Worm (Caenorhabditis elegans) whole organism, L3 larva: ENCODE results near the gene Y62H9A.12.

Experiments used
- ama-1 ChIP-seq: fragments of 150-350 bp; optimal IDR thresholded peaks from 2 replicates; lab custom pipeline; 2018
- ceh-9 ChIP-seq: sonication (generic microtip); optimal IDR thresholded peaks from 2 replicates; lab custom pipeline; 2018; ENCODE audit warnings: missing biosample characterization, missing genetic modification characterization
- egl-5 ChIP-seq: fragments of 150-350 bp; optimal IDR thresholded peaks from 2 replicates; lab custom pipeline; 2017; ENCODE audit warnings: missing biosample characterization, missing genetic modification reagents, missing genetic modification characterization, inconsistent platforms
- elt-1 ChIP-seq: fragments of 150-350 bp; optimal IDR thresholded peaks from 2 replicates; lab custom pipeline; 2014; ENCODE audit warnings: missing biosample characterization, missing genetic modification characterization
- elt-2 ChIP-seq: sonication (generic microtip); optimal IDR thresholded peaks from 2 replicates; lab custom pipeline; 2016; ENCODE audit warnings: missing genetic modification reagents, mild to moderate bottlenecking, missing genetic modification characterization, missing compliant biosample characterization
- elt-3 ChIP-seq, 3 experiments: fragments of 150-350 bp in 1 of 3; sonication (generic microtip) in 2 of 3; optimal IDR thresholded peaks; 2 replicates in 2 of 3; 4 replicates in 1 of 3; lab custom pipeline; 2014 to 2017; ENCODE audit warnings: missing biosample characterization in 3 of 3, missing genetic modification characterization in 3 of 3
- fkh-2 ChIP-seq: fragments of 150-350 bp; optimal IDR thresholded peaks from 2 replicates; lab custom pipeline; 2014; ENCODE audit warnings: missing biosample characterization, missing genetic modification reagents, missing genetic modification characterization
- fos-1 ChIP-seq: fragments of 150-350 bp; optimal IDR thresholded peaks from 2 replicates; lab custom pipeline; 2014; ENCODE audit warnings: missing biosample characterization, missing genetic modification characterization
- hmg-11 ChIP-seq: sonication (generic microtip); optimal IDR thresholded peaks from 2 replicates; lab custom pipeline; 2016; ENCODE audit warnings: missing genetic modification characterization, missing compliant biosample characterization
- jun-1 ChIP-seq: fragments of 150-350 bp; optimal IDR thresholded peaks from 2 replicates; lab custom pipeline; 2014; ENCODE audit warnings: missing biosample characterization, missing genetic modification reagents, missing genetic modification characterization
- lin-15B ChIP-seq: fragments of 150-350 bp; optimal IDR thresholded peaks from 2 replicates; lab custom pipeline; 2014; ENCODE audit warnings: missing biosample characterization, missing genetic modification characterization
- lin-39 ChIP-seq: fragments of 150-350 bp; optimal IDR thresholded peaks from 2 replicates; lab custom pipeline; 2018; ENCODE audit warnings: missing biosample characterization, missing genetic modification reagents, missing genetic modification characterization
- lsy-12 ChIP-seq: sonication (generic microtip); optimal IDR thresholded peaks from 2 replicates; lab custom pipeline; 2016; ENCODE audit warnings: mild to moderate bottlenecking, missing genetic modification characterization, missing compliant biosample characterization
- mml-1 ChIP-seq: fragments of 150-350 bp; sonication (generic microtip); optimal IDR thresholded peaks from 3 replicates; lab custom pipeline; 2014; ENCODE audit warnings: missing biosample characterization, missing genetic modification characterization
- nfya-1 ChIP-seq: sonication (generic microtip); optimal IDR thresholded peaks from 2 replicates; lab custom pipeline; 2017; ENCODE audit warnings: missing genetic modification characterization, mild to moderate bottlenecking, missing compliant biosample characterization, antibody characterized with exemption, moderate library complexity; ENCODE audit not compliant: insufficient read depth
- nhr-11 ChIP-seq: fragments of 150-350 bp; optimal IDR thresholded peaks from 2 replicates; lab custom pipeline; 2014; ENCODE audit warnings: missing biosample characterization, missing genetic modification characterization
- nhr-12 ChIP-seq: fragments of 150-350 bp; optimal IDR thresholded peaks from 2 replicates; lab custom pipeline; 2014; ENCODE audit warnings: missing biosample characterization, missing genetic modification characterization
- nhr-23 ChIP-seq: fragments of 150-350 bp; optimal IDR thresholded peaks from 2 replicates; lab custom pipeline; 2014; ENCODE audit warnings: missing biosample characterization, missing genetic modification reagents, missing genetic modification characterization
- nhr-237 ChIP-seq: fragments of 150-350 bp; optimal IDR thresholded peaks from 2 replicates; lab custom pipeline; 2014; ENCODE audit warnings: missing biosample characterization, missing genetic modification characterization
- nhr-28 ChIP-seq: fragments of 150-350 bp; optimal IDR thresholded peaks from 2 replicates; lab custom pipeline; 2014; ENCODE audit warnings: missing biosample characterization, missing genetic modification characterization
- nhr-43 ChIP-seq: sonication (generic microtip); optimal IDR thresholded peaks from 2 replicates; lab custom pipeline; 2016; ENCODE audit warnings: mild to moderate bottlenecking, missing genetic modification characterization, missing compliant biosample characterization; ENCODE audit not compliant: poor library complexity, severe bottlenecking
- nhr-67 ChIP-seq: fragments of 150-350 bp; optimal IDR thresholded peaks from 2 replicates; lab custom pipeline; 2014; ENCODE audit warnings: missing biosample characterization, missing genetic modification characterization
- nhr-76 ChIP-seq: fragments of 150-350 bp; sonication (generic microtip); optimal IDR thresholded peaks from 5 replicates; lab custom pipeline; 2014; ENCODE audit warnings: missing biosample characterization, missing genetic modification characterization
- nhr-77 ChIP-seq: fragments of 150-350 bp; optimal IDR thresholded peaks from 2 replicates; lab custom pipeline; 2014; ENCODE audit warnings: missing biosample characterization, missing genetic modification characterization
- pha-4 ChIP-seq: fragments of 150-350 bp; optimal IDR thresholded peaks from 2 replicates; lab custom pipeline; 2014; ENCODE audit warnings: missing biosample characterization, missing genetic modification reagents, missing genetic modification characterization
- pqm-1 ChIP-seq: fragments of 150-350 bp; optimal IDR thresholded peaks from 2 replicates; lab custom pipeline; 2017; ENCODE audit warnings: missing biosample characterization, missing genetic modification characterization, inconsistent platforms
- sea-2 ChIP-seq: fragments of 150-350 bp; sonication (generic microtip); optimal IDR thresholded peaks from 4 replicates; lab custom pipeline; 2014; ENCODE audit warnings: missing biosample characterization, missing genetic modification reagents, missing genetic modification characterization
- skn-1 ChIP-seq: fragments of 150-350 bp; optimal IDR thresholded peaks from 2 replicates; lab custom pipeline; 2014; ENCODE audit warnings: missing biosample characterization, missing genetic modification characterization
- snpc-4 ChIP-seq: fragments of 150-350 bp; optimal IDR thresholded peaks from 2 replicates; lab custom pipeline; 2014; ENCODE audit warnings: missing biosample characterization, missing genetic modification characterization
- unc-39 ChIP-seq: sonication (generic microtip); optimal IDR thresholded peaks from 4 replicates; lab custom pipeline; 2017; ENCODE audit warnings: missing biosample characterization, missing genetic modification characterization
- unc-62 ChIP-seq: fragments of 150-350 bp; sonication (generic microtip); optimal IDR thresholded peaks from 4 replicates; lab custom pipeline; 2014; ENCODE audit warnings: missing biosample characterization, missing genetic modification reagents, missing genetic modification characterization
- zag-1 ChIP-seq: fragments of 150-350 bp; optimal IDR thresholded peaks from 2 replicates; lab custom pipeline; 2014; ENCODE audit warnings: missing biosample characterization, missing genetic modification characterization
- ztf-11 ChIP-seq: fragments of 150-350 bp; optimal IDR thresholded peaks from 2 replicates; lab custom pipeline; 2014; ENCODE audit warnings: missing biosample characterization, missing genetic modification characterization
- ztf-4 ChIP-seq: fragments of 150-350 bp; optimal IDR thresholded peaks from 2 replicates; lab custom pipeline; 2014; ENCODE audit warnings: missing biosample characterization, missing genetic modification characterization

Y62H9A.12 gene

DNA sequence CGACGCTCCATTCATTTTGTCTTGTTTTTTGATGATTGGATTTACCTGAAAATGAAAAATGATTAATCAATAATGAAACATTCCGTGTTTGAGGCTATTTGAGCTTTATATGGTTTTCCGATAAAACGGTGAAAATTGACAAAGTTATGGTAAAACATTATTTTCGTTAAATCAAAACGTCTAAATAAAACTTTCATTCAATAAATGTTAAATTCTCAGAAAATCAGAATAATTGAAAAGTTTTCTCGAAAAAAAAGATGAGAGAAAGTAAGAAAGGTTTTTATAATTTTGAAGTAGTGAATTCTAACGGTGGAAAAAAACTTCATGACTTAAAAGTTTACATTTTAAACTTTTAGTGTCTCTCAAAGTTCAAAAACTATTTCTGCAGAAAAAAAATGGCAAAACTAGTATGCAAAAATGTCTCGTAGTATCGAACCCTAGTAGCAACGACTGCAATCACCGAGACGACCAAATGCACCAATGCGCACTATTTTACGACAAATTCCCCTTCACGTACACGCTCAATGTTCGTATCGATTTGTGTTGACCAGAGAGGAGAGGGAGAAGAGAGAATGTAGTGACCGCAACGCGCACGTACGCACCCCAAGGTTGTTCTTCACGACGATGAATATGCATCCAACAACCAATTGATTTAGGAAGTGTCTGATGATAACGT, 33.0 kb downstream of the Y62H9A.12 start, which contains the start of gene nfya-1 (continued):
- TF ChIP-seq nhr-12: no peak
- TF ChIP-seq unc-39 (tag; lab: Kevin White, UChicago): no peak
- TF ChIP-seq nfya-1 (tag; lab: Kevin White, UChicago): no peak
- TF ChIP-seq ama-1 (lab: Kevin White, UChicago): no peak
- TF ChIP-seq elt-3 (tag; optimal IDR thresholded peaks at IDR 0.05; lab: Kevin White, UChicago): no peak
- no peak for TF ChIP-seq unc-62 (GFP tag; lab: Kevin White, UChicago)
- TF ChIP-seq zag-1: no peak
- TF ChIP-seq hmg-11 (tag; lab: Kevin White, UChicago): peak; percentile 81

DNA sequence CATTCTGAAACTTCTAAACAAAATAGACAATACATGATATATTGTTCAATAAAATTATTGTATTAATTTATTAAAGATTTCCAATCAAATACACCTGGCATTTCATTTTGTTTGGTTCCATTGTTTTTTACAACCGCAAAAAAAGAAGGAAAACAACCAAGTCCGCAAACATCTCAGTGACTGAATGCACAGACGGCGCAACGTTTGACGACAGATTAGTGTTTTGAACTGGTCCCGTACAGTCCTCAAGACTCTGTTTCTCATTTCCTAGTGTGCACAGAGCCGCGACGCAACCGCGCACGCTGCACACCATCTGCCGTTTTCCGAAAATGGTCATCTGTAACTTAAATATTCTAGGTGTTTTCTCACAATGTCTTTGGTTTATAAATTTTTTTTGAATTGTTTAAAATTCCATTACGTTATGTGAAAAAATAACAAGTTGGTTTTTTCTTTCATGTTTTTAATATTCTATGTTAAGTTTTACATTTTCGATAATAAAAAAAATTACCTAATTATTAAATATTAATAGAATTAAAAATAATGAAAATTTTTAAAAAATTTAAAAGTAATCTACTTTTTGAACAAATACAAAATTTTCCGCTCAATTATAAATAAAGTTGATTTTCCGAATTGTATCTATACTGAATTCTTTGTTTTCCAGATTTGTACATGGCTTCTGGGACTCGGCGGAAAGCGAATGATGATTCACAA, 34.4 kb downstream of the Y62H9A.12 start, which contains the start of gene lsd-1:
TSS of gene lsd-1 (plus strand) at position 661 of the 711 bp plus-strand sequence.
- TF ChIP-seq snpc-4 (no peak), lin-15B (tag; lab: Kevin White, UChicago) (no peak), lsy-12 (no peak), elt-2 (peak; percentile 6), nhr-43 (tag; lab: Kevin White, UChicago) (no peak), ceh-9 (tag; lab: Kevin White, UChicago) (no peak), hmg-11 (tag; lab: Kevin White, UChicago) (peak; percentile 64), nhr-77 (tag; lab: Kevin White, UChicago) (no peak), ama-1 (lab: Kevin White, UChicago) (no peak), ztf-4 (tag; lab: Kevin White, UChicago) (no peak), unc-62 (GFP tag; lab: Kevin White, UChicago) (no peak), pha-4 (tag; lab: Kevin White, UChicago) (peak; percentile 50)
- TF ChIP-seq, all 47 proteins: peak for 3

DNA sequence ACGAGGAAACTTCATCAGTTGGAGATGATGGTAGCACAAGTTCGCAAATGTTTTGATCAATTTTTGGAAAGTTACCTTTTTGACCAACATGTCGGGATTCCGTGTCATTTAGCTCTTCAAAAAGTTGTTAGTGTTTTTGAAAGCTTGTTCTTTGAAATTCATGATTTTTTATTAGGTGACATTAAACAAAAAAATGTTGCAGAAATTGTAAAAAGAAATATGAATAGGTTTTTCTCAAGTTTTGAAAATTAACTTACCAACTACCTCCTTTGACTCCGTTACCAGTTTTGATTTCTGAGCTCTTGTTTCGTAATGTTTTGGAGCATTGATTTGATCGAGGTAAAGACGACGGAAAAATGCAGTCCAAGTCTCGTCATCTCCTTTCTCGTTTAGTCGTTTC, 38.2 kb downstream of the Y62H9A.12 start:
- TF ChIP-seq ama-1 (lab: Kevin White, UChicago): no peak
- TF ChIP-seq unc-39 (tag; lab: Kevin White, UChicago): no peak
- TF ChIP-seq jun-1 (tag; lab: Kevin White, UChicago): no peak
- TF ChIP-seq lin-39 (tag; lab: Kevin White, UChicago): no peak
- TF ChIP-seq fos-1 (tag; lab: Kevin White, UChicago): no peak
- no peak for TF ChIP-seq ceh-9 (tag; lab: Kevin White, UChicago)
- TF ChIP-seq unc-62 (GFP tag; lab: Kevin White, UChicago): no peak

DNA sequence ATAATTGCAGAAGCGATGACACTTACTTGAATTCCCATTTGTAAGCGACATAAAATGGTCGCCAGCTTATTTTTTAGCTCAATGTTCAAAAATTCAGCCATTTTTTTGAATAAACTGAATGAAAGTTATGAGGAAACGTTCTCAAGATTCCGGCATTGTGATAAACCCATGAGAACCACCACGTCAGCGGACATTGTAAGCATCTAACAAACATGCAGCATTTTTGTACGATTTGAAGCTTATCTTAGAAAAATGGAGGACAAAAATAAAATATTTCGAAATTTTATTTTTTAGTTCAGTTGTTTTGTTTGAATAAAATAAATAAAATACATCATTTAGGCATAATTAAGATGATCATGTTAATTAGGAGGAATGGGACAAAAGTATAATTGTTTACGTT, 39.3 kb downstream of the Y62H9A.12 start, which contains the start of gene T08D10.4:
TSS of gene T08D10.4 (minus strand) at position 101 of the 400 bp plus-strand sequence.
- TF ChIP-seq unc-62 (GFP tag; lab: Kevin White, UChicago): no peak
- TF ChIP-seq lsy-12: no peak
- TF ChIP-seq nhr-237 (tag; lab: Kevin White, UChicago): no peak
- no peak for TF ChIP-seq pqm-1 (tag; lab: Kevin White, UChicago)
- TF ChIP-seq mml-1 (tag; lab: Kevin White, UChicago): no peak
- no peak for TF ChIP-seq nhr-11 (tag; lab: Kevin White, UChicago)

DNA sequence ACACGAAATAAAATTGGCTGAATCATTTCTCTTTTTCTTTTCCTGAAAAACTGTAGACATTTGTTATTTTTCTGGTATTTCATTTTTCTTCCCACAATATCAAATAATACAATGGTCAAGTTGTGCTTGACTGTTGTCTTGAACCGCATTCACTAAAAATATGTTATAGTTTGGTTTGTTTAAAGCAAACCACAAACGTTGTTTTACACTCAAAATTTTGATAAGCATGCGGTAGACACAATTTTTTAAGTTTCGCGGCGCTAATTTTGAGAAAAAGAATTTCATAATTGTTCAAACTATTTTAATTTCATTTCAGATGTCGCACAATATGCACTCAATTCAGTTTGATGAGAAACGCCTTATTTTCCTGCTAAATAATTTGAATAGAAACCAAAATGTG, 41.2 kb downstream of the Y62H9A.12 start, which contains the start of gene T08D10.3:
TSS of gene T08D10.3 (plus strand) at position 301 of the 400 bp plus-strand sequence.
- TF ChIP-seq mml-1 (tag; lab: Kevin White, UChicago): no peak
- TF ChIP-seq ztf-11: no peak
- no peak for TF ChIP-seq nhr-237 (tag; lab: Kevin White, UChicago)
- TF ChIP-seq nhr-77 (tag; lab: Kevin White, UChicago): no peak
- no peak for TF ChIP-seq hmg-11 (tag; lab: Kevin White, UChicago)
- no peak for TF ChIP-seq nhr-76 (tag; lab: Kevin White, UChicago)
- TF ChIP-seq elt-3 (tag; optimal IDR thresholded peaks at IDR 0.05; lab: Kevin White, UChicago): no peak
- TF ChIP-seq elt-1: no peak

DNA sequence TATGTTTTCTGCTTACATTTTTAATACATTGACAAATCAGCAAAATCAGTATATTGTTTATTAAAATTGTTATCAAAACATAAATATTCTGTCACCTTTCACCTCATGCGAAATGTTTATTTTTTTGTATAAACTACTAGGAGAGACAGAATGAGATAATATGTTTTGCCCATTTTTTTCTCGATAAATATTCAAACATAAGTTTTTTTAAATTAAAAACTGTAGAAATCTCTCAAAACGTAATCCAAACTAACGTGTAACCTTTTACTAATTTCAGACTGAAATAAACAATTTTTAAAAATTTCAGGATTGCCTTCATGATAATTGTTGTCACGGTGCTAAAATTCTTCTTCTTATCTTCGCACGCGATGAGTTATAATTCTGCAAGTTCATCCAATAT, 43.3 kb downstream of the Y62H9A.12 start, which contains the start of gene T08D10.5:
TSS of gene T08D10.5 (plus strand) at position 301 of the 400 bp plus-strand sequence.
- TF ChIP-seq egl-5 (tag; lab: Kevin White, UChicago): no peak
- TF ChIP-seq elt-1: no peak
- no peak for TF ChIP-seq elt-3 (tag; optimal IDR thresholded peaks at IDR 0.05; lab: Kevin White, UChicago)
- TF ChIP-seq nhr-28 (tag; lab: Kevin White, UChicago): no peak
- no peak for TF ChIP-seq pha-4 (tag; lab: Kevin White, UChicago)
- TF ChIP-seq nhr-11 (tag; lab: Kevin White, UChicago): no peak
- TF ChIP-seq nhr-23 (tag; lab: Kevin White, UChicago): no peak
- no peak for TF ChIP-seq sea-2
- TF ChIP-seq skn-1 (tag; lab: Kevin White, UChicago): no peak
- TF ChIP-seq nhr-67: no peak
- no peak for TF ChIP-seq mml-1 (tag; lab: Kevin White, UChicago)
- no peak for TF ChIP-seq fkh-2 (tag; lab: Kevin White, UChicago)
